Worm (Caenorhabditis elegans) whole organism, L2 larva: Measurements from ENCODE around the gene C23G10.7.

Source experiments
- egl-27 ChIP-seq: sonication (generic microtip); optimal IDR thresholded peaks from 3 replicates; lab custom pipeline; 2017; ENCODE audit warnings: missing biosample characterization, missing genetic modification reagents, missing genetic modification characterization
- elt-1 ChIP-seq: fragments of 150-350 bp; optimal IDR thresholded peaks from 2 replicates; lab custom pipeline; 2014; ENCODE audit warnings: missing biosample characterization, missing genetic modification characterization
- nhr-12 ChIP-seq: fragments of 150-350 bp; optimal IDR thresholded peaks from 2 replicates; lab custom pipeline; 2014; ENCODE audit warnings: missing biosample characterization, missing genetic modification characterization
- nhr-21 ChIP-seq: fragments of 150-350 bp; optimal IDR thresholded peaks from 2 replicates; lab custom pipeline; 2014; ENCODE audit warnings: missing biosample characterization, missing genetic modification characterization
- nhr-237 ChIP-seq: fragments of 150-350 bp; optimal IDR thresholded peaks from 2 replicates; lab custom pipeline; 2014; ENCODE audit warnings: missing biosample characterization, missing genetic modification characterization
- nhr-77 ChIP-seq: fragments of 150-350 bp; optimal IDR thresholded peaks from 2 replicates; lab custom pipeline; 2014; ENCODE audit warnings: missing biosample characterization, missing genetic modification characterization
- skn-1 ChIP-seq: sonication (generic microtip); optimal IDR thresholded peaks from 2 replicates; lab custom pipeline; 2017; ENCODE audit warnings: missing biosample characterization, missing genetic modification characterization
- snpc-4 ChIP-seq: fragments of 150-350 bp; optimal IDR thresholded peaks from 2 replicates; lab custom pipeline; 2014; ENCODE audit warnings: missing biosample characterization, missing genetic modification characterization
- unc-62 ChIP-seq: fragments of 150-350 bp; optimal IDR thresholded peaks from 2 replicates; lab custom pipeline; 2014; ENCODE audit warnings: missing biosample characterization, missing genetic modification reagents, missing genetic modification characterization
- zag-1 ChIP-seq: fragments of 150-350 bp; optimal IDR thresholded peaks from 2 replicates; lab custom pipeline; 2014; ENCODE audit warnings: missing biosample characterization, missing genetic modification characterization

- no peak for TF ChIP-seq nhr-237
- TF ChIP-seq snpc-4 (tag; lab: Kevin White, UChicago): no peak
- TF ChIP-seq elt-1: no peak
- no peak for TF ChIP-seq zag-1 (tag; lab: Kevin White, UChicago)
- no peak for TF ChIP-seq nhr-21 (tag; lab: Kevin White, UChicago)
- no peak for TF ChIP-seq nhr-12 (tag; lab: Kevin White, UChicago)
- TF ChIP-seq unc-62: no peak
- peak; percentile 34 for TF ChIP-seq skn-1
- TF ChIP-seq nhr-77 (tag; lab: Kevin White, UChicago): no peak
- TF ChIP-seq egl-27 (tag; lab: Kevin White, UChicago): no peak
Measured at ce11 chrIII:6180294-6180693, 17.9 kb downstream of the C23G10.7 start.
